Worm (Caenorhabditis elegans) whole organism, L3 larva: ENCODE measurements around the gene acy-3.

Experiments
- R02D3.7 ChIP-seq: fragments of 150-350 bp; optimal IDR thresholded peaks from 2 replicates; lab custom pipeline; 2014; ENCODE audit warnings: missing biosample characterization, missing genetic modification characterization
- ZK546.5 ChIP-seq: sonication (generic microtip); optimal IDR thresholded peaks from 2 replicates; lab custom pipeline; 2017; ENCODE audit warnings: missing biosample characterization, missing genetic modification characterization
- aly-2 ChIP-seq: fragments of 150-350 bp; optimal IDR thresholded peaks from 2 replicates; lab custom pipeline; 2014; ENCODE audit warnings: missing biosample characterization, missing genetic modification characterization
- ama-1 ChIP-seq: fragments of 150-350 bp; optimal IDR thresholded peaks from 2 replicates; lab custom pipeline; 2018
- ceh-16 ChIP-seq: sonication (generic microtip); optimal IDR thresholded peaks from 2 replicates; lab custom pipeline; 2017; ENCODE audit warnings: missing biosample characterization, missing genetic modification characterization
- ceh-28 ChIP-seq: fragments of 150-350 bp; optimal IDR thresholded peaks from 2 replicates; lab custom pipeline; 2014; ENCODE audit warnings: missing biosample characterization, missing genetic modification reagents, missing genetic modification characterization
- ceh-82 ChIP-seq: fragments of 150-350 bp; optimal IDR thresholded peaks from 2 replicates; lab custom pipeline; 2014; ENCODE audit warnings: missing biosample characterization, missing genetic modification characterization
- ceh-9 ChIP-seq: sonication (generic microtip); optimal IDR thresholded peaks from 2 replicates; lab custom pipeline; 2018; ENCODE audit warnings: missing biosample characterization, missing genetic modification characterization
- daf-12 ChIP-seq: fragments of 150-350 bp; optimal IDR thresholded peaks from 2 replicates; lab custom pipeline; 2014; ENCODE audit warnings: missing biosample characterization, missing genetic modification reagents, missing genetic modification characterization
- egl-27 ChIP-seq: sonication (generic microtip); optimal IDR thresholded peaks from 4 replicates; lab custom pipeline; 2017; ENCODE audit warnings: missing biosample characterization, missing genetic modification reagents, missing genetic modification characterization
- egl-5 ChIP-seq: fragments of 150-350 bp; optimal IDR thresholded peaks from 2 replicates; lab custom pipeline; 2017; ENCODE audit warnings: missing biosample characterization, missing genetic modification reagents, missing genetic modification characterization, inconsistent platforms
- elt-1 ChIP-seq: fragments of 150-350 bp; optimal IDR thresholded peaks from 2 replicates; lab custom pipeline; 2014; ENCODE audit warnings: missing biosample characterization, missing genetic modification characterization
- elt-2 ChIP-seq: sonication (generic microtip); optimal IDR thresholded peaks from 2 replicates; lab custom pipeline; 2016; ENCODE audit warnings: missing genetic modification reagents, mild to moderate bottlenecking, missing genetic modification characterization, missing compliant biosample characterization
- elt-3 ChIP-seq, 3 experiments: fragments of 150-350 bp in 1 of 3; sonication (generic microtip) in 2 of 3; optimal IDR thresholded peaks; 2 replicates in 2 of 3; 4 replicates in 1 of 3; lab custom pipeline; 2014 to 2017; ENCODE audit warnings: missing biosample characterization in 3 of 3, missing genetic modification characterization in 3 of 3
- eor-1 ChIP-seq, 2 experiments: fragments of 150-350 bp; optimal IDR thresholded peaks; 2 replicates each; lab custom pipeline; 2014 to 2018; ENCODE audit warnings: missing biosample characterization in 2 of 2, missing genetic modification characterization in 2 of 2
- fkh-10 ChIP-seq: sonication (generic microtip); optimal IDR thresholded peaks from 2 replicates; lab custom pipeline; 2017; ENCODE audit warnings: missing biosample characterization, missing genetic modification reagents, missing genetic modification characterization
- fkh-2 ChIP-seq: fragments of 150-350 bp; optimal IDR thresholded peaks from 2 replicates; lab custom pipeline; 2014; ENCODE audit warnings: missing biosample characterization, missing genetic modification reagents, missing genetic modification characterization
- fos-1 ChIP-seq: fragments of 150-350 bp; optimal IDR thresholded peaks from 2 replicates; lab custom pipeline; 2014; ENCODE audit warnings: missing biosample characterization, missing genetic modification characterization
- hmg-11 ChIP-seq: sonication (generic microtip); optimal IDR thresholded peaks from 2 replicates; lab custom pipeline; 2016; ENCODE audit warnings: missing genetic modification characterization, missing compliant biosample characterization
- jun-1 ChIP-seq: fragments of 150-350 bp; optimal IDR thresholded peaks from 2 replicates; lab custom pipeline; 2014; ENCODE audit warnings: missing biosample characterization, missing genetic modification reagents, missing genetic modification characterization
- lin-15B ChIP-seq: fragments of 150-350 bp; optimal IDR thresholded peaks from 2 replicates; lab custom pipeline; 2014; ENCODE audit warnings: missing biosample characterization, missing genetic modification characterization
- lin-39 ChIP-seq: fragments of 150-350 bp; optimal IDR thresholded peaks from 2 replicates; lab custom pipeline; 2018; ENCODE audit warnings: missing biosample characterization, missing genetic modification reagents, missing genetic modification characterization
- lsy-12 ChIP-seq: sonication (generic microtip); optimal IDR thresholded peaks from 2 replicates; lab custom pipeline; 2016; ENCODE audit warnings: mild to moderate bottlenecking, missing genetic modification characterization, missing compliant biosample characterization
- mdl-1 ChIP-seq: fragments of 150-350 bp; optimal IDR thresholded peaks from 2 replicates; lab custom pipeline; 2014; ENCODE audit warnings: missing biosample characterization, missing genetic modification characterization
- mml-1 ChIP-seq: fragments of 150-350 bp; sonication (generic microtip); optimal IDR thresholded peaks from 3 replicates; lab custom pipeline; 2014; ENCODE audit warnings: missing biosample characterization, missing genetic modification characterization
- nfya-1 ChIP-seq: sonication (generic microtip); optimal IDR thresholded peaks from 2 replicates; lab custom pipeline; 2017; ENCODE audit warnings: missing genetic modification characterization, mild to moderate bottlenecking, missing compliant biosample characterization, antibody characterized with exemption, moderate library complexity; ENCODE audit not compliant: insufficient read depth
- nhr-11 ChIP-seq: fragments of 150-350 bp; optimal IDR thresholded peaks from 2 replicates; lab custom pipeline; 2014; ENCODE audit warnings: missing biosample characterization, missing genetic modification characterization
- nhr-12 ChIP-seq: fragments of 150-350 bp; optimal IDR thresholded peaks from 2 replicates; lab custom pipeline; 2014; ENCODE audit warnings: missing biosample characterization, missing genetic modification characterization
- nhr-23 ChIP-seq: fragments of 150-350 bp; optimal IDR thresholded peaks from 2 replicates; lab custom pipeline; 2014; ENCODE audit warnings: missing biosample characterization, missing genetic modification reagents, missing genetic modification characterization
- nhr-237 ChIP-seq: fragments of 150-350 bp; optimal IDR thresholded peaks from 2 replicates; lab custom pipeline; 2014; ENCODE audit warnings: missing biosample characterization, missing genetic modification characterization
- nhr-25 ChIP-seq: sonication (generic microtip); optimal IDR thresholded peaks from 2 replicates; lab custom pipeline; 2017; ENCODE audit warnings: missing biosample characterization, missing genetic modification characterization
- nhr-28 ChIP-seq: fragments of 150-350 bp; optimal IDR thresholded peaks from 2 replicates; lab custom pipeline; 2014; ENCODE audit warnings: missing biosample characterization, missing genetic modification characterization
- nhr-43 ChIP-seq: sonication (generic microtip); optimal IDR thresholded peaks from 2 replicates; lab custom pipeline; 2016; ENCODE audit warnings: mild to moderate bottlenecking, missing genetic modification characterization, missing compliant biosample characterization; ENCODE audit not compliant: poor library complexity, severe bottlenecking
- nhr-67 ChIP-seq: fragments of 150-350 bp; optimal IDR thresholded peaks from 2 replicates; lab custom pipeline; 2014; ENCODE audit warnings: missing biosample characterization, missing genetic modification characterization
- nhr-76 ChIP-seq: fragments of 150-350 bp; sonication (generic microtip); optimal IDR thresholded peaks from 5 replicates; lab custom pipeline; 2014; ENCODE audit warnings: missing biosample characterization, missing genetic modification characterization
- nhr-77 ChIP-seq: fragments of 150-350 bp; optimal IDR thresholded peaks from 2 replicates; lab custom pipeline; 2014; ENCODE audit warnings: missing biosample characterization, missing genetic modification characterization
- pha-4 ChIP-seq: fragments of 150-350 bp; optimal IDR thresholded peaks from 2 replicates; lab custom pipeline; 2014; ENCODE audit warnings: missing biosample characterization, missing genetic modification reagents, missing genetic modification characterization
- pqm-1 ChIP-seq: fragments of 150-350 bp; optimal IDR thresholded peaks from 2 replicates; lab custom pipeline; 2017; ENCODE audit warnings: missing biosample characterization, missing genetic modification characterization, inconsistent platforms
- sea-2 ChIP-seq: fragments of 150-350 bp; sonication (generic microtip); optimal IDR thresholded peaks from 4 replicates; lab custom pipeline; 2014; ENCODE audit warnings: missing biosample characterization, missing genetic modification reagents, missing genetic modification characterization
- skn-1 ChIP-seq: fragments of 150-350 bp; optimal IDR thresholded peaks from 2 replicates; lab custom pipeline; 2014; ENCODE audit warnings: missing biosample characterization, missing genetic modification characterization
- snpc-4 ChIP-seq: fragments of 150-350 bp; optimal IDR thresholded peaks from 2 replicates; lab custom pipeline; 2014; ENCODE audit warnings: missing biosample characterization, missing genetic modification characterization
- tbx-2 ChIP-seq: sonication (generic microtip); optimal IDR thresholded peaks from 2 replicates; lab custom pipeline; 2016; ENCODE audit warnings: mild to moderate bottlenecking, missing genetic modification characterization, missing compliant biosample characterization
- unc-39 ChIP-seq: sonication (generic microtip); optimal IDR thresholded peaks from 4 replicates; lab custom pipeline; 2017; ENCODE audit warnings: missing biosample characterization, missing genetic modification characterization
- unc-62 ChIP-seq: fragments of 150-350 bp; sonication (generic microtip); optimal IDR thresholded peaks from 4 replicates; lab custom pipeline; 2014; ENCODE audit warnings: missing biosample characterization, missing genetic modification reagents, missing genetic modification characterization
- zag-1 ChIP-seq: fragments of 150-350 bp; optimal IDR thresholded peaks from 2 replicates; lab custom pipeline; 2014; ENCODE audit warnings: missing biosample characterization, missing genetic modification characterization
- ztf-11 ChIP-seq: fragments of 150-350 bp; optimal IDR thresholded peaks from 2 replicates; lab custom pipeline; 2014; ENCODE audit warnings: missing biosample characterization, missing genetic modification characterization
- ztf-4 ChIP-seq: fragments of 150-350 bp; optimal IDR thresholded peaks from 2 replicates; lab custom pipeline; 2014; ENCODE audit warnings: missing biosample characterization, missing genetic modification characterization

Gene acy-3

ce11 chrIII:3786427-3786935, at the start of gene acy-3:
TSS of gene acy-3 (minus strand) at chrIII:3786477.
- TF ChIP-seq nhr-67 (tag; lab: Kevin White, UChicago) (no peak), nhr-77 (tag; lab: Kevin White, UChicago) (no peak), lin-39 (tag; lab: Kevin White, UChicago) (no peak), skn-1 (no peak), mdl-1 (tag; lab: Kevin White, UChicago) (no peak), ceh-82 (tag; lab: Kevin White, UChicago) (no peak), nhr-28 (no peak), ztf-4 (tag; lab: Kevin White, UChicago) (no peak), zag-1 (tag; lab: Kevin White, UChicago) (no peak), mml-1 (tag; lab: Kevin White, UChicago) (no peak), pqm-1 (tag; lab: Kevin White, UChicago) (peak; percentile 43), lsy-12 (peak; percentile 22), egl-5 (tag; lab: Kevin White, UChicago) (no peak), eor-1 (tag; optimal IDR thresholded peaks at IDR 0.05; lab: Kevin White, UChicago) (no peak), unc-39 (tag; lab: Kevin White, UChicago) (no peak), nhr-25 (tag; lab: Kevin White, UChicago) (peak; percentile 5), jun-1 (tag; lab: Kevin White, UChicago) (no peak), ztf-11 (no peak), elt-3 (tag; optimal IDR thresholded peaks at IDR 0.05; lab: Kevin White, UChicago) (no peak), tbx-2 (tag; lab: Kevin White, UChicago) (no peak), fos-1 (tag; lab: Kevin White, UChicago) (no peak), nhr-11 (tag; lab: Kevin White, UChicago) (no peak), fkh-10 (GFP tag; lab: Kevin White, UChicago) (no peak), ceh-28 (tag; lab: Kevin White, UChicago) (peak; percentile 48), unc-62 (GFP tag; lab: Kevin White, UChicago) (peak; percentile 49), nhr-237 (no peak), elt-1 (tag; lab: Kevin White, UChicago) (no peak), snpc-4 (tag; lab: Kevin White, UChicago) (peak; percentile 45), nhr-76 (tag; lab: Kevin White, UChicago) (no peak), nhr-12 (no peak), ceh-16 (tag; lab: Kevin White, UChicago) (no peak), nfya-1 (tag; lab: Kevin White, UChicago) (peak; percentile 75), egl-27 (tag; lab: Kevin White, UChicago) (no peak), ZK546.5 (tag; lab: Kevin White, UChicago) (no peak), pha-4 (tag; lab: Kevin White, UChicago) (peak; percentile 72), R02D3.7 (tag; lab: Kevin White, UChicago) (no peak), hmg-11 (tag; lab: Kevin White, UChicago) (peak; percentile 24), fkh-2 (tag; lab: Kevin White, UChicago) (no peak), lin-15B (tag; lab: Kevin White, UChicago) (no peak), ama-1 (lab: Kevin White, UChicago) (no peak), aly-2 (tag; lab: Kevin White, UChicago) (no peak), sea-2 (GFP tag; lab: Kevin White, UChicago) (no peak), daf-12 (no peak), ceh-9 (no peak), nhr-43 (tag; lab: Kevin White, UChicago) (peak; percentile 66), nhr-23 (tag; lab: Kevin White, UChicago) (peak; percentile 69), elt-2 (tag; lab: Kevin White, UChicago) (peak; percentile 52)
